Fruit fly (Drosophila melanogaster): ENCODE measurements around the gene CG10713.

DNA sequence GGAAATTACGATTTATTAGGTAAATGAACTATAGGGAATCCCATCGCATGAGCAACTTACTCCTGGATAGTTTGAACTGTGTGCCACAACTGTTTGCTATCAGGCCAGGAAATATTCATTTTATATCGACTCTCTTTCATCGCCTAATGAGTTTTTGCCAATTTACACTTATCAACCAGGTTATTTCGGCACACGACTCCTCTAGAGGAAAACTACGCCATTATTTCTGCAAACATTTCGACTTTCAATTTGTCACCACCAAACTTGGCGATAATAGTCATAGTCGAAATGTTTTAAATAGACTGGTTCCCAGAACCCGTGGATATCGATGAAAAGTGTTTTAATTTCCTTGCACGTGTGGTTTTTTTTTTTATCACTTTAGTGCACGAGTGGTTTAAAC is 2.0 kb upstream of the CG10713 start, which contains the start of gene CG10154:
- TF ChIP-seq CTCF (optimal IDR thresholded peaks at IDR 0.05) (no peak), CG8478 (optimal IDR thresholded peaks at IDR 0.05) (no peak)

All from S2 (cell line).